Worm (Caenorhabditis elegans): ENCODE data around the gene nhr-55.

DNA sequence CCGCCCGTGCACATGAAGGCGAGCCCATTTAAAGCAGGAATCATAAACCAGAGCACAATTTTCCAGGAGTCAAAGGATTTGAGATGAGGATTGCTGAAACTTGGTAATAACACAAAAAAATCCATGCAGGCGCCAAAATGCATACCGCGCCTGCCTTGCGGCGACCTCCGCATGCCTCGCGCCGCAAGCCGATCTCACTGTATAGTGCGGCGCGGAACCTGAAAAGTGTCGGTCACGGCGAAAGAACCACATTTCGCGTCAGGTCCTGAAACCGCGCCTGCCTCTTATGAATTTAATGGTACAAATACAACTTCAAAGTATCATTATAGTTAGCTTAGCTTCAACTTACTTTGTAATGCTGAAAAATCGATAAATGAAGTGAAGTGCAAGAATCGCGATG, 22.6 kb downstream of the nhr-55 start:
- TF ChIP-seq dao-5 (tag; optimal IDR thresholded peaks at IDR 0.05) (no peak), him-1 (tag; optimal IDR thresholded peaks at IDR 0.05) (no peak), W03F9.2 (tag; optimal IDR thresholded peaks at IDR 0.05) (no peak)

Data from whole organism, L4/young adult.